Worm (Caenorhabditis elegans) whole organism, L3 larva: ENCODE results near the gene epc-1.

Experiments
- lin-39 ChIP-seq: fragments of 150-350 bp; optimal IDR thresholded peaks from 2 replicates; lab custom pipeline; 2018; ENCODE audit warnings: missing biosample characterization, missing genetic modification reagents, missing genetic modification characterization
- snpc-4 ChIP-seq: fragments of 150-350 bp; optimal IDR thresholded peaks from 2 replicates; lab custom pipeline; 2014; ENCODE audit warnings: missing biosample characterization, missing genetic modification characterization

DNA sequence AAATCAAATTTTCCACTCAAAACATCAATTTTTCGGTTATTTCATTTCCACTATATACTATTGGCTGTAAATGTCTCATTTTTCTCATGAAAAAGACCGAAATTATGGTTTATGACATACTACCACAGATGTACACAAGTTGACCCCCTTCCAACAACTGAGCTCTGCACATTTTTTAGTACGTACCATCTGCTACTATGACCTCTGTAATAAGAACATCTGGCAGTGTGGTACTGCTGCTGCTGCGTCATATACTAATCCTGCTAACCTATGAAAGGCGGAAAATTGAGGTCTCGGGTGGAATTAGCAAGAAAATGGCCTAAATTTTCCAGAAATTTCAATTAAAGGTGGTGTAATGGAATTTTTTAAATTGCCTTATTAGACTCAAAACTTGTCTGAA, 3.0 kb upstream of the epc-1 start:
- TF ChIP-seq snpc-4 (tag; lab: Kevin White, UChicago) (no peak), lin-39 (no peak)
